Fruit fly (Drosophila melanogaster) S2 (cell line): ENCODE data around the gene CG13694.

ENCODE experiments used
- CG8478 ChIP-seq: fragments of >200 bp; optimal IDR thresholded peaks from 2 replicates; lab custom pipeline; 2018
- CTCF ChIP-seq, 2 experiments: fragments of >200 bp; optimal IDR thresholded peaks; 2 replicates each; lab custom pipeline; 2018

- TF ChIP-seq CTCF (optimal IDR thresholded peaks at IDR 0.05; lab: Kevin White, UChicago) (no peak), CG8478 (lab: Kevin White, UChicago) (no peak)
Measured at dm6 chr2L:153142-153541, 36.9 kb upstream of the CG13694 start, which contains the start of gene CG42399.
